Worm (Caenorhabditis elegans) whole organism, L4/young adult: Measurements from ENCODE around the gene mig-10.

ENCODE experiments used
- W03F9.2 ChIP-seq: fragments of 150-350 bp; optimal IDR thresholded peaks from 2 replicates; lab custom pipeline; 2014; ENCODE audit warnings: missing biosample characterization, missing genetic modification characterization
- dao-5 ChIP-seq: sonication (generic microtip); optimal IDR thresholded peaks from 2 replicates; lab custom pipeline; 2016; ENCODE audit warnings: missing genotype, missing genetic modification characterization, moderate library complexity, missing compliant biosample characterization
- him-1 ChIP-seq: sonication (generic microtip); optimal IDR thresholded peaks from 2 replicates; lab custom pipeline; 2016; ENCODE audit warnings: missing genotype, missing genetic modification reagents, missing genetic modification characterization, missing compliant biosample characterization

ce11 chrIII:8299734-8300133 is 20.8 kb downstream of the mig-10 start:
- TF ChIP-seq him-1 (tag; lab: Kevin White, UChicago) (no peak), W03F9.2 (tag; lab: Kevin White, UChicago) (no peak), dao-5 (no peak)
